Fruit fly (Drosophila melanogaster): ENCODE data around the gene CG17129.
A peak's percentile ranks its signal among the peaks of the same experiment; 100 is the strongest.

Gene CG17129

dm6 chr3L:634319-635015, 45.7 kb downstream of the CG17129 start (continued):
- TF ChIP-seq CG16813 (GFP tag; IDR thresholded peaks at IDR 0.05; ENCODE audit: partially characterized antibody) (no peak), CG9932 (GFP tag; IDR thresholded peaks at IDR 0.05) (peak; percentile 43), Ets97D (GFP tag; optimal IDR thresholded peaks at IDR 0.05) (peak; percentile 76), CG7271 (tag; optimal IDR thresholded peaks at IDR 0.05) (peak; percentile 89), hbn (GFP tag; IDR thresholded peaks at IDR 0.05; ENCODE audit: partially characterized antibody) (no peak), nerfin-2 (GFP tag; IDR thresholded peaks at IDR 0.05; ENCODE audit: partially characterized antibody) (no peak), Gug (GFP tag; IDR thresholded peaks at IDR 0.05) (peak; percentile 85), Atf6 (GFP tag; IDR thresholded peaks at IDR 0.05) (peak; percentile 84), CG6254 (GFP tag; optimal IDR thresholded peaks at IDR 0.05) (peak; percentile 86), sd (tag; optimal IDR thresholded peaks at IDR 0.05) (no peak), CG7786 (GFP tag; optimal IDR thresholded peaks at IDR 0.05) (peak; percentile 92), Antp (GFP tag; optimal IDR thresholded peaks at IDR 0.05) (peak; percentile 93), p53 (GFP tag; optimal IDR thresholded peaks at IDR 0.05) (peak; percentile 79), lilli (GFP tag; optimal IDR thresholded peaks at IDR 0.05) (peak; percentile 86), CG13775 (GFP tag; optimal IDR thresholded peaks at IDR 0.05) (peak; percentile 89), ham (GFP tag; IDR thresholded peaks at IDR 0.05) (no peak), CG11504 (tag; optimal IDR thresholded peaks at IDR 0.05) (peak; percentile 92), schlank (tag; optimal IDR thresholded peaks at IDR 0.05) (peak; percentile 1), CG16815 (GFP tag; optimal IDR thresholded peaks at IDR 0.05) (peak; percentile 88), CG7745 (tag; optimal IDR thresholded peaks at IDR 0.05) (peak; percentile 71), Hand (GFP tag; optimal IDR thresholded peaks at IDR 0.05) (peak; percentile 50), D19B (GFP tag; optimal IDR thresholded peaks at IDR 0.05) (peak; percentile 25), Hmr (GFP tag; optimal IDR thresholded peaks at IDR 0.05) (peak; percentile 71), Dfd (GFP tag; optimal IDR thresholded peaks at IDR 0.05) (no peak), bowl (GFP tag; IDR thresholded peaks at IDR 0.05) (peak; percentile 76), Hmx (GFP tag; optimal IDR thresholded peaks at IDR 0.05) (peak; percentile 59), BtbVII (GFP tag; optimal IDR thresholded peaks at IDR 0.05) (peak; percentile 69), dm (GFP tag; optimal IDR thresholded peaks at IDR 0.05) (peak; percentile 87), zf30C (GFP tag; optimal IDR thresholded peaks at IDR 0.05) (peak; percentile 93), Nf-YB (GFP tag; optimal IDR thresholded peaks at IDR 0.05) (peak; percentile 76), tio (GFP tag; optimal IDR thresholded peaks at IDR 0.05) (peak; percentile 91), oc (tag; optimal IDR thresholded peaks at IDR 0.05) (peak; percentile 91), CG1233 (GFP tag; optimal IDR thresholded peaks at IDR 0.05) (peak; percentile 85), CG17186 (GFP tag; optimal IDR thresholded peaks at IDR 0.05) (peak; percentile 70), Atf-2 (GFP tag; optimal IDR thresholded peaks at IDR 0.05) (peak; percentile 89), odd (GFP tag; optimal IDR thresholded peaks at IDR 0.05) (peak; percentile 82), MBD-R2 (GFP tag; IDR thresholded peaks at IDR 0.05) (no peak; the same call in 1 of the 2 replicates), YL-1 (GFP tag; optimal IDR thresholded peaks at IDR 0.05) (peak; percentile 69), CG1832 (GFP tag; optimal IDR thresholded peaks at IDR 0.05) (no peak), NC2α (GFP tag; optimal IDR thresholded peaks at IDR 0.05) (peak; percentile 88), disco-r (GFP tag; optimal IDR thresholded peaks at IDR 0.05) (peak; percentile 88), z (GFP tag; IDR thresholded peaks at IDR 0.05) (0 out of 3 replicates have a peak, but pooled peaks have one; percentile 7), fru (optimal IDR thresholded peaks at IDR 0.05) (no peak), Sox102F (GFP tag; optimal IDR thresholded peaks at IDR 0.05) (peak; percentile 95), CG18011 (GFP tag; optimal IDR thresholded peaks at IDR 0.05) (peak; percentile 66), CG7963 (GFP tag; IDR thresholded peaks at IDR 0.05; ENCODE audit: partially characterized antibody) (no peak), ro (GFP tag; IDR thresholded peaks at IDR 0.05) (peak; percentile 83), unpg (GFP tag; optimal IDR thresholded peaks at IDR 0.05) (peak; percentile 94), Mes4 (GFP tag; optimal IDR thresholded peaks at IDR 0.05) (peak; percentile 93)
